Fruit fly (Drosophila melanogaster) whole organism, embryonic: Measurements from ENCODE around the gene RpL7A.
A peak's percentile ranks its signal among the peaks of the same experiment; 100 is the strongest.

ENCODE experiments used
- ATbp ChIP-seq: fragments of 200-800 bp; sonication (Bioruptor generic); optimal IDR thresholded peaks from 2 replicates; lab custom pipeline; 2017; ENCODE audit warnings: missing biosample characterization, mild to moderate bottlenecking, missing genetic modification characterization, missing genetic modification reagents
- Aef1 ChIP-seq: fragments of 200-800 bp; sonication (Bioruptor generic); IDR thresholded peaks from 3 replicates; pipeline ENCODE4 v1.3.6; 2022; ENCODE audit warnings: missing biosample characterization, missing genetic modification characterization
- Awh ChIP-seq: fragments of 200-800 bp; sonication (Bioruptor generic); IDR thresholded peaks from 2 replicates; pipeline ENCODE4, ENCODE4 v1.3.6; 2022; ENCODE audit warnings: missing biosample characterization, missing genetic modification characterization
- Bgb ChIP-seq: fragments of 200-800 bp; sonication (Bioruptor generic); IDR thresholded peaks from 2 replicates; pipeline ENCODE4 v1.3.6; 2022; ENCODE audit warnings: missing biosample characterization, missing genetic modification characterization; ENCODE audit not compliant: partially characterized antibody
- Blimp-1 ChIP-seq: fragments of 200-800 bp; sonication (Bioruptor generic); optimal IDR thresholded peaks from 3 replicates; lab custom pipeline; 2018; ENCODE audit warnings: missing biosample characterization, missing genetic modification characterization, mild to moderate bottlenecking, moderate library complexity, missing genetic modification reagents
- BtbVII ChIP-seq: fragments of 200-800 bp; sonication (Bioruptor generic); optimal IDR thresholded peaks from 3 replicates; lab custom pipeline; 2017; ENCODE audit warnings: missing biosample characterization, mild to moderate bottlenecking, missing genetic modification characterization
- CG11247 ChIP-seq: fragments of 200-800 bp; sonication (Bioruptor generic); IDR thresholded peaks from 2 replicates; pipeline ENCODE4 v1.3.6; 2022; ENCODE audit warnings: missing biosample characterization, missing genetic modification characterization
- CG1647 ChIP-seq: fragments of 200-800 bp; sonication (Bioruptor generic); optimal IDR thresholded peaks from 3 replicates; lab custom pipeline; 2016; ENCODE audit warnings: missing biosample characterization, missing genetic modification characterization
- CG16815 ChIP-seq: fragments of 200-800 bp; sonication (Bioruptor generic); optimal IDR thresholded peaks from 3 replicates; lab custom pipeline; 2017; ENCODE audit warnings: missing biosample characterization, mild to moderate bottlenecking, missing genetic modification characterization
- CG1832 ChIP-seq: fragments of 200-800 bp; sonication (Bioruptor generic); optimal IDR thresholded peaks from 2 replicates; lab custom pipeline; 2017; ENCODE audit warnings: missing biosample characterization, mild to moderate bottlenecking, missing genetic modification characterization, inconsistent platforms
- CG2678 ChIP-seq: fragments of 200-800 bp; sonication (Bioruptor generic); optimal IDR thresholded peaks from 3 replicates; lab custom pipeline; 2019; ENCODE audit warnings: missing biosample characterization, mild to moderate bottlenecking, missing genetic modification characterization, moderate library complexity
- CG31224 ChIP-seq: fragments of 200-800 bp; sonication (Bioruptor generic); IDR thresholded peaks from 2 replicates; pipeline ENCODE4 v1.3.6; 2022; ENCODE audit warnings: missing biosample characterization, missing genetic modification characterization
- CG32767 ChIP-seq: fragments of 200-800 bp; sonication (Bioruptor generic); IDR thresholded peaks from 2 replicates; pipeline ENCODE4 v1.3.6; 2022; ENCODE audit warnings: missing biosample characterization, missing genetic modification characterization
- CG32772 ChIP-seq: fragments of 200-800 bp; sonication (Bioruptor generic); IDR thresholded peaks from 2 replicates; pipeline ENCODE4 v1.3.6; 2022; ENCODE audit warnings: missing biosample characterization, missing genetic modification characterization
- CG4854 ChIP-seq: fragments of 200-800 bp; sonication (Bioruptor generic); optimal IDR thresholded peaks from 2 replicates; lab custom pipeline; 2016; ENCODE audit warnings: missing biosample characterization, missing genetic modification characterization, inconsistent platforms
- CG6272 ChIP-seq: fragments of 200-800 bp; sonication (Bioruptor generic); IDR thresholded peaks from 2 replicates; pipeline ENCODE4 v1.3.6; 2022; ENCODE audit warnings: missing biosample characterization, missing genetic modification characterization
- CG7372 ChIP-seq: fragments of 200-800 bp; sonication (Bioruptor generic); IDR thresholded peaks from 2 replicates; pipeline ENCODE4 v1.3.6; 2022; ENCODE audit warnings: missing biosample characterization, missing genetic modification characterization
- CG7556 ChIP-seq: fragments of 200-800 bp; sonication (Bioruptor generic); optimal IDR thresholded peaks from 2 replicates; lab custom pipeline; 2017; ENCODE audit warnings: missing biosample characterization, mild to moderate bottlenecking, missing genetic modification characterization
- CG8290 ChIP-seq, 3 experiments: fragments of 200-800 bp; sonication (Bioruptor generic); optimal IDR thresholded peaks; 2 replicates each; lab custom pipeline; 2016 to 2019; ENCODE audit warnings: missing biosample characterization in 3 of 3, missing genetic modification characterization in 3 of 3, mild to moderate bottlenecking in 2 of 3, moderate library complexity in 1 of 3
- Dbx ChIP-seq: fragments of 200-800 bp; sonication (Bioruptor generic); IDR thresholded peaks from 3 replicates; pipeline ENCODE4 v1.3.6; 2022; ENCODE audit warnings: missing biosample characterization, missing genetic modification characterization
- Deaf1 ChIP-seq: fragments of 200-800 bp; optimal IDR thresholded peaks from 3 replicates; lab custom pipeline; 2019; ENCODE audit warnings: missing biosample characterization, mild to moderate bottlenecking, missing genetic modification characterization, moderate library complexity
- Dp ChIP-seq: fragments of 200-800 bp; sonication (Bioruptor generic); optimal IDR thresholded peaks from 2 replicates; lab custom pipeline; 2018; ENCODE audit warnings: missing biosample characterization, mild to moderate bottlenecking, missing genetic modification characterization, moderate library complexity
- ERR ChIP-seq: fragments of 200-800 bp; sonication (Bioruptor generic); optimal IDR thresholded peaks from 2 replicates; lab custom pipeline; 2016; ENCODE audit warnings: missing biosample characterization, missing genetic modification characterization
- Ets65A ChIP-seq: fragments of 200-800 bp; sonication (Bioruptor generic); peaks from one replicate; lab custom pipeline; 2016; ENCODE audit warnings: missing biosample characterization, missing genetic modification characterization
- HHEX ChIP-seq: fragments of 200-800 bp; sonication (Bioruptor generic); optimal IDR thresholded peaks from 3 replicates; lab custom pipeline; 2017; ENCODE audit warnings: missing biosample characterization, mild to moderate bottlenecking, missing genetic modification characterization, missing genetic modification reagents
- HLH4C ChIP-seq: fragments of 200-800 bp; sonication (Bioruptor generic); IDR thresholded peaks from 3 replicates; pipeline ENCODE4 v1.3.6; 2022; ENCODE audit warnings: missing biosample characterization, missing genetic modification characterization; ENCODE audit not compliant: partially characterized antibody
- Hey ChIP-seq: fragments of 200-800 bp; sonication (Bioruptor generic); optimal IDR thresholded peaks from 3 replicates; lab custom pipeline; 2018; ENCODE audit warnings: missing biosample characterization, mild to moderate bottlenecking, missing genetic modification characterization
- Hmr ChIP-seq: fragments of 200-800 bp; sonication (Bioruptor generic); optimal IDR thresholded peaks from 3 replicates; lab custom pipeline; 2017; ENCODE audit warnings: mild to moderate bottlenecking, missing biosample characterization, missing genetic modification reagents, missing genetic modification characterization
- Pdp1 ChIP-seq, 2 experiments: fragments of 200-800 bp; sonication (Bioruptor generic); optimal IDR thresholded peaks; 3 replicates each; lab custom pipeline; 2016; ENCODE audit warnings: missing biosample characterization in 2 of 2, missing genetic modification characterization in 2 of 2, mild to moderate bottlenecking in 1 of 2, moderate library complexity in 1 of 2
- Xrp1 ChIP-seq: fragments of 200-800 bp; sonication (Bioruptor generic); IDR thresholded peaks from 2 replicates; pipeline ENCODE4 v1.3.6; 2022; ENCODE audit warnings: missing biosample characterization, missing genetic modification characterization
- amos ChIP-seq: fragments of 200-800 bp; sonication (Bioruptor generic); IDR thresholded peaks from 2 replicates; pipeline ENCODE4 v1.3.6; 2022; ENCODE audit warnings: missing biosample characterization, missing genetic modification characterization; ENCODE audit not compliant: partially characterized antibody
- bab2 ChIP-seq: fragments of 200-800 bp; sonication (Bioruptor generic); optimal IDR thresholded peaks from 2 replicates; lab custom pipeline; 2016; ENCODE audit warnings: missing biosample characterization, missing genetic modification characterization
- chif ChIP-seq, 2 experiments: fragments of 200-800 bp; sonication (Bioruptor generic); optimal IDR thresholded peaks; 3 replicates each; lab custom pipeline; 2016; ENCODE audit warnings: missing biosample characterization in 2 of 2, missing genetic modification characterization in 2 of 2
- corto ChIP-seq: fragments of 200-800 bp; sonication (Bioruptor generic); optimal IDR thresholded peaks from 2 replicates; lab custom pipeline; 2016; ENCODE audit warnings: missing biosample characterization, mild to moderate bottlenecking, missing genetic modification characterization, moderate library complexity
- danr ChIP-seq: fragments of 200-800 bp; sonication (Bioruptor generic); IDR thresholded peaks from 2 replicates; pipeline ENCODE4 v1.3.6; 2022; ENCODE audit warnings: missing biosample characterization, missing genetic modification characterization
- dati ChIP-seq: fragments of 200-800 bp; sonication (Bioruptor generic); IDR thresholded peaks from 2 replicates; pipeline ENCODE4 v1.3.6; 2022; ENCODE audit warnings: missing biosample characterization, missing genetic modification characterization
- eyg ChIP-seq: fragments of 200-800 bp; sonication (Bioruptor generic); optimal IDR thresholded peaks from 3 replicates; lab custom pipeline; 2016; ENCODE audit warnings: missing biosample characterization, missing genetic modification characterization
- kay ChIP-seq: fragments of 200-800 bp; sonication (Bioruptor generic); optimal IDR thresholded peaks from 2 replicates; lab custom pipeline; 2016; ENCODE audit warnings: missing biosample characterization, missing genetic modification characterization
- lmd ChIP-seq: fragments of 200-800 bp; sonication (Bioruptor generic); IDR thresholded peaks from 2 replicates; pipeline ENCODE4 v1.3.6; 2022; ENCODE audit warnings: missing biosample characterization, missing genetic modification characterization
- maf-S ChIP-seq: fragments of 200-800 bp; sonication (Bioruptor generic); optimal IDR thresholded peaks from 2 replicates; lab custom pipeline; 2016; ENCODE audit warnings: missing biosample characterization, missing genetic modification characterization
- otp ChIP-seq: fragments of 200-800 bp; sonication (Bioruptor generic); IDR thresholded peaks from 3 replicates; pipeline ENCODE4, ENCODE4 v1.3.6; 2022; ENCODE audit warnings: missing biosample characterization, missing genetic modification characterization
- phol ChIP-seq: fragments of 200-800 bp; sonication (Bioruptor generic); optimal IDR thresholded peaks from 3 replicates; lab custom pipeline; 2018; ENCODE audit warnings: missing biosample characterization, mild to moderate bottlenecking, missing genetic modification characterization, moderate library complexity
- pros ChIP-seq: fragments of 200-800 bp; sonication (Bioruptor generic); optimal IDR thresholded peaks from 3 replicates; lab custom pipeline; 2019; ENCODE audit warnings: missing biosample characterization, mild to moderate bottlenecking, missing genetic modification characterization, moderate library complexity
- pzg ChIP-seq: fragments of 200-800 bp; sonication (Bioruptor generic); optimal IDR thresholded peaks from 3 replicates; lab custom pipeline; 2018; ENCODE audit warnings: missing biosample characterization, mild to moderate bottlenecking, missing genetic modification characterization, moderate library complexity
- so ChIP-seq: fragments of 200-800 bp; sonication (Bioruptor generic); IDR thresholded peaks from 3 replicates; pipeline ENCODE4 v1.3.6; 2022; ENCODE audit warnings: missing biosample characterization, missing genetic modification characterization
- sr ChIP-seq: fragments of 200-800 bp; sonication (Bioruptor generic); IDR thresholded peaks from 3 replicates; pipeline ENCODE4 v1.3.6; 2022; ENCODE audit warnings: missing biosample characterization, missing genetic modification characterization
- trh ChIP-seq: fragments of 200-800 bp; sonication (Bioruptor generic); optimal IDR thresholded peaks from 2 replicates; lab custom pipeline; 2016; ENCODE audit warnings: missing biosample characterization, missing genetic modification characterization
- tup ChIP-seq: fragments of 200-800 bp; sonication (Bioruptor generic); optimal IDR thresholded peaks from 2 replicates; lab custom pipeline; 2016; ENCODE audit warnings: missing biosample characterization, mild to moderate bottlenecking, missing genetic modification characterization, moderate library complexity
- zfh2 ChIP-seq: fragments of 200-800 bp; sonication (Bioruptor generic); optimal IDR thresholded peaks from 2 replicates; lab custom pipeline; 2016; ENCODE audit warnings: missing biosample characterization, missing genetic modification characterization

Gene RpL7A

dm6 chrX:6549428-6550117 is 16.4 kb upstream of the RpL7A start (continued):
- no peak for TF ChIP-seq HLH4C
- peak; percentile 94 for TF ChIP-seq corto (GFP tag; lab: Kevin White, UChicago)
- no peak for TF ChIP-seq Bgb (GFP tag; lab: Robert Waterston, UW)
- TF ChIP-seq Deaf1 (tag; lab: Kevin White, UChicago): peak; percentile 77
- TF ChIP-seq Aef1 (GFP tag; lab: Robert Waterston, UW): peak; percentile 96
- peak; percentile 96 for TF ChIP-seq HHEX (GFP tag; lab: Kevin White, UChicago)
- peak; percentile 99 for TF ChIP-seq Ets65A (GFP tag; lab: Kevin White, UChicago)
- peak; percentile 96 for TF ChIP-seq lmd (GFP tag; lab: Robert Waterston, UW)
- TF ChIP-seq ERR (GFP tag; lab: Kevin White, UChicago): peak; percentile 95
- peak; percentile 93 for TF ChIP-seq ATbp (GFP tag; lab: Kevin White, UChicago)
- TF ChIP-seq eyg (GFP tag; lab: Kevin White, UChicago): peak; percentile 85
- peak; percentile 97 for TF ChIP-seq CG1647
- peak; percentile 94 for TF ChIP-seq so (GFP tag; lab: Robert Waterston, UW)
- peak; percentile 94 for TF ChIP-seq Hmr (GFP tag; lab: Kevin White, UChicago)
- TF ChIP-seq Pdp1 (GFP tag; optimal IDR thresholded peaks at IDR 0.05; lab: Kevin White, UChicago): peak; percentile 96 to 97
- TF ChIP-seq pzg (GFP tag; lab: Kevin White, UChicago): peak; percentile 25
- TF ChIP-seq phol: peak; percentile 94
- TF ChIP-seq Dp (GFP tag; lab: Kevin White, UChicago): no peak
- TF ChIP-seq CG31224 (GFP tag; lab: Robert Waterston, UW): peak; percentile 93
- TF ChIP-seq Dbx (GFP tag; lab: Robert Waterston, UW): peak; percentile 97
- TF ChIP-seq chif (GFP tag; optimal IDR thresholded peaks at IDR 0.05; lab: Kevin White, UChicago): peak; percentile 93 to 96
- TF ChIP-seq CG1832 (GFP tag; lab: Kevin White, UChicago): peak; percentile 82
- TF ChIP-seq Awh (GFP tag; lab: Robert Waterston, UW): peak; percentile 94
- peak; percentile 96 for TF ChIP-seq bab2
- peak; percentile 90 for TF ChIP-seq danr
- peak; percentile 79 for TF ChIP-seq trh (GFP tag; lab: Kevin White, UChicago)
- TF ChIP-seq Blimp-1 (GFP tag; lab: Kevin White, UChicago): peak; percentile 92
- peak; percentile 89 for TF ChIP-seq CG8290 (GFP tag; optimal IDR thresholded peaks at IDR 0.05; lab: Kevin White, UChicago)
- TF ChIP-seq CG8290 (tag; optimal IDR thresholded peaks at IDR 0.05; lab: Kevin White, UChicago): peak; percentile 38 to 98
- TF ChIP-seq BtbVII (GFP tag; lab: Kevin White, UChicago): peak; percentile 94
- no peak for TF ChIP-seq CG4854 (GFP tag; lab: Kevin White, UChicago)
- peak; percentile 97 for TF ChIP-seq CG11247 (GFP tag; lab: Robert Waterston, UW)
- TF ChIP-seq CG7556 (GFP tag; lab: Kevin White, UChicago): peak; percentile 93
- TF ChIP-seq dati: peak; percentile 93
- TF ChIP-seq CG32767 (GFP tag; lab: Robert Waterston, UW): peak; percentile 91
- peak; percentile 95 for TF ChIP-seq CG32772 (GFP tag; lab: Robert Waterston, UW)
- TF ChIP-seq CG6272 (GFP tag; lab: Robert Waterston, UW): peak; percentile 92
- TF ChIP-seq sr (GFP tag; lab: Robert Waterston, UW): peak; percentile 70; the same call in 1 of the 3 replicates
- peak; percentile 95 for TF ChIP-seq zfh2 (GFP tag; lab: Kevin White, UChicago)
- no peak for TF ChIP-seq kay (GFP tag; lab: Kevin White, UChicago)
- peak; percentile 96 for TF ChIP-seq CG7372
- peak; percentile 94 for TF ChIP-seq maf-S (GFP tag; lab: Kevin White, UChicago)
- peak; percentile 96 for TF ChIP-seq otp
- TF ChIP-seq tup (GFP tag; lab: Kevin White, UChicago): peak; percentile 91
- TF ChIP-seq CG2678: peak; percentile 97
- peak; percentile 89 for TF ChIP-seq CG16815
- TF ChIP-seq amos: no peak
- no peak for TF ChIP-seq pros (GFP tag; lab: Kevin White, UChicago)
- TF ChIP-seq Xrp1 (GFP tag; lab: Robert Waterston, UW): peak; percentile 97
- peak; percentile 65 for TF ChIP-seq Hey (tag; lab: Kevin White, UChicago)
